Fruit fly (Drosophila melanogaster) whole organism, pupa: ENCODE measurements around the gene att-ORFB.
A peak's percentile ranks its signal among the peaks of the same experiment; 100 is the strongest.

Experiments used
- CG10348 ChIP-seq: fragments of 200-800 bp; sonication (Bioruptor generic); IDR thresholded peaks from 2 replicates; pipeline ENCODE4 v1.3.6; 2022; ENCODE audit warnings: missing biosample characterization, missing genetic modification characterization
- CG12605 ChIP-seq: fragments of 200-800 bp; sonication (Bioruptor generic); IDR thresholded peaks from 2 replicates; pipeline ENCODE4 v1.3.6; 2022; ENCODE audit warnings: missing biosample characterization, missing genetic modification characterization
- CG13204 ChIP-seq: fragments of 200-800 bp; sonication (Bioruptor generic); optimal IDR thresholded peaks from 2 replicates; lab custom pipeline; 2018; ENCODE audit warnings: missing biosample characterization, mild to moderate bottlenecking, missing genetic modification characterization, moderate library complexity
- CG14655 ChIP-seq: fragments of 200-800 bp; sonication (Bioruptor generic); optimal IDR thresholded peaks from 3 replicates; lab custom pipeline; 2017; ENCODE audit warnings: mild to moderate bottlenecking, missing biosample characterization, missing genetic modification reagents, missing genetic modification characterization
- CG15710 ChIP-seq: fragments of 200-800 bp; sonication (Bioruptor generic); optimal IDR thresholded peaks from 2 replicates; lab custom pipeline; 2018; ENCODE audit warnings: missing biosample characterization, mild to moderate bottlenecking, missing genetic modification characterization, moderate library complexity
- CG17806 ChIP-seq: fragments of 200-800 bp; sonication (Bioruptor generic); optimal IDR thresholded peaks from 2 replicates; lab custom pipeline; 2018; ENCODE audit warnings: missing biosample characterization, mild to moderate bottlenecking, missing genetic modification characterization, moderate library complexity
- CG32121 ChIP-seq: fragments of 200-800 bp; sonication (Bioruptor generic); IDR thresholded peaks from 2 replicates; pipeline ENCODE4 v1.3.6; 2022; ENCODE audit warnings: missing biosample characterization, missing genetic modification characterization
- CG34367 ChIP-seq: fragments of 200-800 bp; sonication (Bioruptor generic); optimal IDR thresholded peaks from 2 replicates; lab custom pipeline; 2018; ENCODE audit warnings: missing biosample characterization, mild to moderate bottlenecking, missing genetic modification characterization
- CG4496 ChIP-seq: fragments of 200-800 bp; sonication (Bioruptor generic); IDR thresholded peaks from 3 replicates; pipeline ENCODE4 v1.3.6; 2022; ENCODE audit warnings: missing biosample characterization, missing genetic modification characterization
- CG8159 ChIP-seq: fragments of 200-800 bp; sonication (Bioruptor generic); optimal IDR thresholded peaks from 3 replicates; lab custom pipeline; 2018; ENCODE audit warnings: missing biosample characterization, mild to moderate bottlenecking, missing genetic modification characterization, moderate library complexity
- CG8301 ChIP-seq: fragments of 200-800 bp; sonication (Bioruptor generic); optimal IDR thresholded peaks from 2 replicates; lab custom pipeline; 2018; ENCODE audit warnings: missing biosample characterization, mild to moderate bottlenecking, missing genetic modification characterization
- CG9948 ChIP-seq: fragments of 200-800 bp; sonication (Bioruptor generic); optimal IDR thresholded peaks from 2 replicates; lab custom pipeline; 2018; ENCODE audit warnings: missing biosample characterization, mild to moderate bottlenecking, missing genetic modification characterization, moderate library complexity
- D1 ChIP-seq: fragments of 200-800 bp; sonication (Bioruptor generic); optimal IDR thresholded peaks from 2 replicates; lab custom pipeline; 2018; ENCODE audit warnings: missing biosample characterization, mild to moderate bottlenecking, missing genetic modification characterization, moderate library complexity
- EcR ChIP-seq: fragments of 200-800 bp; sonication (Bioruptor generic); optimal IDR thresholded peaks from 3 replicates; lab custom pipeline; 2019; ENCODE audit warnings: missing biosample characterization, missing genetic modification characterization, mild to moderate bottlenecking, moderate library complexity, missing genetic modification reagents
- Ets98B ChIP-seq: fragments of 200-800 bp; sonication (Bioruptor generic); IDR thresholded peaks from 2 replicates; pipeline ENCODE4 v1.3.6; 2022; ENCODE audit warnings: missing biosample characterization, missing genetic modification characterization
- Pif1A ChIP-seq: fragments of 200-800 bp; sonication (Bioruptor generic); optimal IDR thresholded peaks from 3 replicates; lab custom pipeline; 2016; ENCODE audit warnings: missing biosample characterization, missing genetic modification characterization
- Pif1B ChIP-seq: fragments of 200-800 bp; sonication (Bioruptor generic); optimal IDR thresholded peaks from 3 replicates; lab custom pipeline; 2016; ENCODE audit warnings: missing biosample characterization, missing genetic modification characterization
- Snoo ChIP-seq: fragments of 200-800 bp; sonication (Bioruptor generic); optimal IDR thresholded peaks from 3 replicates; lab custom pipeline; 2017; ENCODE audit warnings: missing biosample characterization, mild to moderate bottlenecking, missing genetic modification characterization, inconsistent platforms
- fd96Ca ChIP-seq: fragments of 200-800 bp; sonication (Bioruptor generic); IDR thresholded peaks from 3 replicates; pipeline ENCODE4 v1.3.6; 2022; ENCODE audit warnings: missing biosample characterization, missing genetic modification characterization
- gl ChIP-seq: fragments of 200-800 bp; sonication (Bioruptor generic); optimal IDR thresholded peaks from 2 replicates; lab custom pipeline; 2018; ENCODE audit warnings: missing biosample characterization, mild to moderate bottlenecking, missing genetic modification characterization
- rn ChIP-seq: fragments of 200-800 bp; sonication (Bioruptor generic); IDR thresholded peaks from 2 replicates; pipeline ENCODE4 v1.3.6; 2022; ENCODE audit warnings: missing biosample characterization, missing genetic modification characterization

The att-ORFB gene

dm6 chr3R:20576789-20577188, 22.6 kb upstream of the att-ORFB start, which contains the start of the genes TFAM and CG5412:
Gene TFAM (minus strand): TSS chr3R:20577010.
Gene CG5412 (plus strand): TSS chr3R:20577053.
- TF ChIP-seq CG13204 (GFP tag; lab: Kevin White, UChicago) = no peak
- TF ChIP-seq CG4496 (GFP tag; lab: Robert Waterston, UW) = no peak
- TF ChIP-seq D1 (tag; lab: Kevin White, UChicago) = no peak
- peak; percentile 64 for TF ChIP-seq EcR

DNA sequence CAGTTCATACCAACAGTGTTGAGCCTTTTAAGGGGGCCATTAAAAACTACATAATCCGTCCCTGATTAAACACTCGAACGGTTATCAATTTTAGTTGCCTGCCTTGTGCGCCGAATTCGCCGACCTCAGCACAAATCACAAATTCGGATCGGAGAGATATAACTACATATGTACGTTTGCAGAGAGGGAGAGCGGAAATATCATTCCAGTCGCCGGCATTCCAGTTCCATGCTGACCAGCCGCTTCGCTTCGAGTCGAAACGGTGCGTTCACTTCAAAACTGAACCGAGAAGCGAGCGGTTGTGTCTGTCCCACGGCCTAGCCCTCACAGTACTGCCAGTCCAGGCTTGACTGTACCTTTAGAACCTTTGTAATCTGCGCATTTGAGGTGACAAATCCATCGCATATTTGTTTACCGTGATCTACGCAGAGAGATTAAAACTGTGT, 20.4 kb upstream of the att-ORFB start:
- TF ChIP-seq CG8159 (no peak), CG4496 (GFP tag; lab: Robert Waterston, UW) (no peak), fd96Ca (no peak)

DNA sequence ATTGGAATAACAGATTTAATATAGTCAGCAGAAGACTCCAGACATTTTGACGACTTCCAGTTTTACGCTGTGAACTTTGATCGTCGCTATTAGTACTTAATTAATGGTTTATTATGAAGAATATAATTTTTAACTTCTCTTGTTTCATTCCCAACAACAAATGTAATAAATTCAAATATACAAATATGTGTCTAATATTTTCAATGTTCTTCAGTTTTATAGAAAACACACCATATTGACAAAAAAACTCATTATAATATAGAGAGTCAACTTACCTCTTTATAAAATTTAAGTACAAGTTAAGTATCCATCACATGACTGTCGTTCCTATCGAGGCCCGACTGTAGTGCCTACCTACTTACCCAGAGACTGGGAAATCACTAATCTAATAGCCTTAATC, 19.1 kb upstream of the att-ORFB start:
- no peak for TF ChIP-seq D1 (tag; lab: Kevin White, UChicago)
- TF ChIP-seq Snoo (tag; lab: Kevin White, UChicago) = no peak
- TF ChIP-seq CG17806 (tag; lab: Kevin White, UChicago) = no peak
- no peak for TF ChIP-seq CG34367 (tag; lab: Kevin White, UChicago)
- TF ChIP-seq CG9948 = no peak
- TF ChIP-seq CG14655 (GFP tag; lab: Kevin White, UChicago) = no peak
- TF ChIP-seq fd96Ca = no peak
- TF ChIP-seq CG10348 (GFP tag; lab: Robert Waterston, UW) = no peak
- TF ChIP-seq CG8301 (tag; lab: Kevin White, UChicago) = no peak
- TF ChIP-seq gl (tag; lab: Kevin White, UChicago) = no peak
- TF ChIP-seq CG12605 = no peak
- no peak for TF ChIP-seq Pif1B (GFP tag; lab: Kevin White, UChicago)
- TF ChIP-seq Pif1A (GFP tag; lab: Kevin White, UChicago) = no peak
- no peak for TF ChIP-seq CG15710
- no peak for TF ChIP-seq EcR

dm6 chr3R:20567507-20568222, 13.5 kb upstream of the att-ORFB start:
- TF ChIP-seq Pif1A (GFP tag; lab: Kevin White, UChicago) = no peak
- no peak for TF ChIP-seq CG10348 (GFP tag; lab: Robert Waterston, UW)
- TF ChIP-seq Pif1B (GFP tag; lab: Kevin White, UChicago) = no peak
- TF ChIP-seq CG8301 (tag; lab: Kevin White, UChicago) = no peak
- TF ChIP-seq EcR = peak; percentile 39
- 0 out of 3 replicates have a peak, but pooled peaks have one; percentile 7 for TF ChIP-seq CG4496 (GFP tag; lab: Robert Waterston, UW)
- no peak for TF ChIP-seq gl (tag; lab: Kevin White, UChicago)
- TF ChIP-seq CG17806 (tag; lab: Kevin White, UChicago) = no peak

DNA sequence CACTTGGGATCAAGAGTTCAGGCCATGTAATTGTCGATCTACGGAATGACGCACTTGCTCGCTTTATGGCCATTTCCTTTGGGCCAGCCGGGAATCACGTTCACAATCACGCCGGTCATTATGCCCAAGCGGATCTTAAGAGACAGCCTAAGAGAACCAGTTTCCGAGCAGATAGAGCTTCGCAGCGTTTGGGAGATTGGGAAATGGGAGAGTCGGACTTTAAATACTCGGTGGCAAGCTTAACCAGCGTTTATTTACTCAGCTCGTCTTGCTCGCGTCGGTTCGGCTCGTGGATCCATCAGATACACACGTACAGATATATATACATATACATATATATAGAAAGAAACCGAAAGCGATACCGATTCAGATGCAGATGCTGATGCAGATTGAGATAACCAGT, 11.3 kb upstream of the att-ORFB start:
- TF ChIP-seq CG15710 (no peak), CG34367 (tag; lab: Kevin White, UChicago) (no peak), CG10348 (GFP tag; lab: Robert Waterston, UW) (no peak), EcR (peak; percentile 54), CG8159 (no peak), CG9948 (no peak), fd96Ca (no peak; the same call in 2 of the 3 replicates), Snoo (tag; lab: Kevin White, UChicago) (peak; percentile 18), CG12605 (no peak), Pif1B (GFP tag; lab: Kevin White, UChicago) (peak; percentile 68), CG32121 (GFP tag; lab: Robert Waterston, UW) (0 out of 2 replicates have a peak, but pooled peaks have one; percentile 23), CG14655 (GFP tag; lab: Kevin White, UChicago) (peak; percentile 16), Ets98B (GFP tag; lab: Robert Waterston, UW) (peak; percentile 54; the same call in 1 of the 2 replicates), Pif1A (GFP tag; lab: Kevin White, UChicago) (peak; percentile 21), CG8301 (tag; lab: Kevin White, UChicago) (no peak), D1 (tag; lab: Kevin White, UChicago) (no peak), CG4496 (GFP tag; lab: Robert Waterston, UW) (0 out of 3 replicates have a peak, but pooled peaks have one; percentile 30), gl (tag; lab: Kevin White, UChicago) (no peak), CG13204 (GFP tag; lab: Kevin White, UChicago) (no peak), rn (GFP tag; lab: Robert Waterston, UW) (no peak), CG17806 (tag; lab: Kevin White, UChicago) (no peak)
- TF ChIP-seq, all 21 proteins: peak for 8

- TF ChIP-seq CG8159 = peak; percentile 9
- peak; percentile 19 for TF ChIP-seq CG15710
- TF ChIP-seq EcR = peak; percentile 85
- TF ChIP-seq CG12605 = 0 out of 2 replicates have a peak, but pooled peaks have one; percentile 26
- no peak for TF ChIP-seq gl (tag; lab: Kevin White, UChicago)
- 0 out of 3 replicates have a peak, but pooled peaks have one; percentile 19 for TF ChIP-seq CG4496 (GFP tag; lab: Robert Waterston, UW)
- TF ChIP-seq CG13204 (GFP tag; lab: Kevin White, UChicago) = peak; percentile 2
- TF ChIP-seq CG8301 (tag; lab: Kevin White, UChicago) = no peak
- peak; percentile 33 for TF ChIP-seq Pif1A (GFP tag; lab: Kevin White, UChicago)
- TF ChIP-seq Pif1B (GFP tag; lab: Kevin White, UChicago) = no peak
- TF ChIP-seq, all 21 proteins: peak for 7
These were observed 9.7 kb upstream of the att-ORFB start, which contains the start of gene CG10877 for dm6 chr3R:20563830-20564421. Gene CG10877 (minus strand): TSS chr3R:20564067.
